Worm (Caenorhabditis elegans): Measurements from ENCODE around the gene cbs-2.

DNA sequence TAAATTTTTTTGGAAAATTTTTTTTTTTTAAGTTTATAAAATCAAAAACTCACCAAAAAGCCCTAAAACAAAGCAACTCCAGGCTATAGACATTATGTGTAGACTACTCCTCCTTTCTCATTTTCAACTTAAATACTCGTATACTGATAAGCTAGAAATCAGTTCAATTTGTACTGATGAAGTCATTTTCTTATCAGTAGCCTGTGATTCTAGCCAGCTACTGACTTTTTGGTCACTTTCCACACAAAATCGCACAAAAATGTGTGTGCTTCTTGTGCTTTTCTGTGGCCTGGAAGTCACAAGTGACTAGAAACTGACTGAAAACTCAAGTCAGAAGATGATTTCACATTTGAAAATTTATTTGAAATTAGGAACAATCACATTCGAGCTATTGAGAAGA lies 37.0 kb downstream of the cbs-2 start, which contains the start of gene gba-2:
- no peak for TF ChIP-seq ztf-11 (tag; optimal IDR thresholded peaks at IDR 0.05)
- TF ChIP-seq R02D3.7 (tag; optimal IDR thresholded peaks at IDR 0.05), result no peak
- no peak for TF ChIP-seq nhr-28 (tag; optimal IDR thresholded peaks at IDR 0.05)
- TF ChIP-seq ceh-16 (tag; optimal IDR thresholded peaks at IDR 0.05), result no peak
- TF ChIP-seq nhr-77 (tag; optimal IDR thresholded peaks at IDR 0.05), result no peak

Measured in whole organism, L3 larva.